Worm (Caenorhabditis elegans) whole organism, L1 larva: ENCODE results near the gene B0393.7.

Experiments
- ama-1 ChIP-seq: fragments of 150-350 bp; optimal IDR thresholded peaks from 2 replicates; lab custom pipeline; 2014
- ceh-8 ChIP-seq: fragments of 200-800 bp; sonication (Bioruptor generic); optimal IDR thresholded peaks from 2 replicates; lab custom pipeline; 2018; ENCODE audit warnings: mild to moderate bottlenecking, missing genetic modification characterization, moderate library complexity, missing compliant biosample characterization
- egl-27 ChIP-seq, 2 experiments: fragments of 150-350 bp in 1 of 2; sonication (generic microtip); optimal IDR thresholded peaks; 3 replicates each; lab custom pipeline; 2017 to 2018; ENCODE audit warnings: missing biosample characterization in 2 of 2, missing genetic modification characterization in 2 of 2, missing genetic modification reagents in 2 of 2
- fkh-8 ChIP-seq: sonication (generic microtip); optimal IDR thresholded peaks from 2 replicates; lab custom pipeline; 2016; ENCODE audit warnings: mild to moderate bottlenecking, missing genetic modification characterization, missing compliant biosample characterization
- irx-1 ChIP-seq: sonication (generic microtip); optimal IDR thresholded peaks from 2 replicates; lab custom pipeline; 2016; ENCODE audit warnings: missing genetic modification characterization, missing compliant biosample characterization
- lin-15B ChIP-seq: fragments of 150-350 bp; sonication (generic microtip); optimal IDR thresholded peaks from 3 replicates; lab custom pipeline; 2014; ENCODE audit warnings: missing biosample characterization, missing genetic modification characterization
- nhr-76 ChIP-seq: sonication (generic microtip); optimal IDR thresholded peaks from 2 replicates; lab custom pipeline; 2017; ENCODE audit warnings: missing biosample characterization, missing genetic modification characterization
- nhr-90 ChIP-seq: sonication (generic microtip); optimal IDR thresholded peaks from 2 replicates; lab custom pipeline; 2016; ENCODE audit warnings: mild to moderate bottlenecking, missing genetic modification characterization, missing compliant biosample characterization; ENCODE audit not compliant: poor library complexity
- pag-3 ChIP-seq: sonication (generic microtip); optimal IDR thresholded peaks from 2 replicates; lab custom pipeline; 2017; ENCODE audit warnings: missing genetic modification characterization, mild to moderate bottlenecking, missing compliant biosample characterization, antibody characterized with exemption, borderline replicate concordance; ENCODE audit not compliant: insufficient read depth
- zag-1 ChIP-seq: fragments of 150-350 bp; optimal IDR thresholded peaks from 2 replicates; lab custom pipeline; 2014; ENCODE audit warnings: missing biosample characterization, missing genetic modification characterization

DNA sequence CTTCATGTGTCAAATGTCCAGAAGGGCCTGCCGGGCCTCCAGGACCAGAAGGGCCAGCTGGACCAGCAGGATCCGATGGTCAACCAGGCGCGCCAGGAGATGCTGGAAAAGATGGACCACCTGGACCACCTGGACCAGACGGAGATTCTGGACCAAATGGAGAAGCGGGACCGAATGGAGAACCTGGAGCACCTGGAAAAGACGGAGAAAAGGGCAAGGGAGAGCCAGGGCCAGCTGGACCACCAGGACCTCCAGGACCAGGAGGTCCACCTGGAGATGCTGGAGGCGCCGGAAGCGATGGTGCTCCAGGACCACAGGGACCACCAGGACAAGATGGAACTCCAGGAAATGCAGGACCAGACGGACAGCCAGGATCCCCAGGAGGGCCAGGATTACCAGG is 29.2 kb downstream of the B0393.7 start:
- TF ChIP-seq nhr-76 (tag; lab: Kevin White, UChicago): no peak
- no peak for TF ChIP-seq fkh-8
- TF ChIP-seq irx-1 (tag; lab: Kevin White, UChicago): no peak
- TF ChIP-seq nhr-90 (tag; lab: Kevin White, UChicago): no peak
- no peak for TF ChIP-seq zag-1 (tag; lab: Kevin White, UChicago)
- no peak for TF ChIP-seq ama-1 (lab: Kevin White, UChicago)
- TF ChIP-seq pag-3: no peak
- no peak for TF ChIP-seq egl-27 (tag; optimal IDR thresholded peaks at IDR 0.05; lab: Kevin White, UChicago)
- no peak for TF ChIP-seq ceh-8
- no peak for TF ChIP-seq lin-15B (tag; lab: Kevin White, UChicago)
